Worm (Caenorhabditis elegans) whole organism, L4/young adult: ENCODE results near the gene asp-1.

ENCODE experiments used
- W03F9.2 ChIP-seq: fragments of 150-350 bp; optimal IDR thresholded peaks from 2 replicates; lab custom pipeline; 2014; ENCODE audit warnings: missing biosample characterization, missing genetic modification characterization
- him-1 ChIP-seq: sonication (generic microtip); optimal IDR thresholded peaks from 2 replicates; lab custom pipeline; 2016; ENCODE audit warnings: missing genotype, missing genetic modification reagents, missing genetic modification characterization, missing compliant biosample characterization

- TF ChIP-seq him-1 (tag; lab: Kevin White, UChicago): no peak
- no peak for TF ChIP-seq W03F9.2 (tag; lab: Kevin White, UChicago)
Measured at ce11 chrV:19037222-19037621, 13.3 kb downstream of the asp-1 start, which contains the start of gene asp-17.
